Fruit fly (Drosophila melanogaster): ENCODE measurements around the gene Polr3H.

DNA sequence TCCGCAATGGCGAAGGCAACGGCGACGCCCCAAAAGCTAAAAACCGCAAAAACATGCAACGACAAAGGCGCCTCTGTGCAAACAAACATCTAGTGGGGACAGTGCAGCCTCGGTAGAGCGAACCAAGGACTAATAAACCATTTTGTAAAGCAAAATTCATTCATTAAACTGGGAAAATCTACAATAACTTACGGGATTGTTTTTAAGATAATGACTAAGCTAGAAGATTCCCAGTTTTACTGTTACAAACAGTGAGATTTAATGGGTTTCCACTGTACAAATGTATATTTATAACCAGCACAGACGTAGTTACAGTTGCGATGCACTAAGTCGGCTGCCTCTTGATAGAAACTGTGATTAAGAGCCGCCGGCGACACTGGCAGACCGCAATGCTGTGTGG lies 7.6 kb downstream of the Polr3H start:
- no peak for TF ChIP-seq EcR (GFP tag; optimal IDR thresholded peaks at IDR 0.05)
- peak; percentile 63 for TF ChIP-seq CG8301 (tag; optimal IDR thresholded peaks at IDR 0.05)
- peak; percentile 54 for TF ChIP-seq CG15710 (tag; optimal IDR thresholded peaks at IDR 0.05)
- TF ChIP-seq Ets98B (GFP tag; IDR thresholded peaks at IDR 0.05): peak; percentile 92
- no peak for TF ChIP-seq Snoo (tag; optimal IDR thresholded peaks at IDR 0.05)
- no peak for TF ChIP-seq CG13204 (GFP tag; optimal IDR thresholded peaks at IDR 0.05)
- TF ChIP-seq gl (tag; optimal IDR thresholded peaks at IDR 0.05): no peak
